Fruit fly (Drosophila melanogaster): ENCODE results near the gene mtsh.

The mtsh gene

dm6 chr2L:8270916-8271315, 48.8 kb downstream of the mtsh start:
- TF ChIP-seq CG16779 (tag; optimal IDR thresholded peaks at IDR 0.05) (peak; percentile 49), dsx (GFP tag; optimal IDR thresholded peaks at IDR 0.05; ENCODE audit: poor library complexity, severe bottlenecking) (peak; percentile 33), spab (GFP tag; optimal IDR thresholded peaks at IDR 0.05) (peak; percentile 63), Met (GFP tag; optimal IDR thresholded peaks at IDR 0.05) (peak; percentile 35), CG11902 (GFP tag; optimal IDR thresholded peaks at IDR 0.05) (no peak), CG4318 (GFP tag; optimal IDR thresholded peaks at IDR 0.05) (peak; percentile 17), Sox102F (GFP tag; optimal IDR thresholded peaks at IDR 0.05) (peak; percentile 29), Smox (GFP tag; optimal IDR thresholded peaks at IDR 0.05) (no peak), CG1621 (tag; optimal IDR thresholded peaks at IDR 0.05) (peak; percentile 63), Hr39 (GFP tag; optimal IDR thresholded peaks at IDR 0.05) (peak; percentile 1), salr (GFP tag; optimal IDR thresholded peaks at IDR 0.05) (peak; percentile 29 to 53), CG10669 (GFP tag; optimal IDR thresholded peaks at IDR 0.05) (peak; percentile 60), CG11294 (GFP tag; IDR thresholded peaks at IDR 0.05) (peak; percentile 57), CG3919 (GFP tag; optimal IDR thresholded peaks at IDR 0.05) (peak; percentile 65), fkh (GFP tag; optimal IDR thresholded peaks at IDR 0.05) (no peak), topi (GFP tag; optimal IDR thresholded peaks at IDR 0.05) (peak; percentile 41), CG7368 (GFP tag; optimal IDR thresholded peaks at IDR 0.05) (peak; percentile 41), OdsH (GFP tag; optimal IDR thresholded peaks at IDR 0.05) (peak; percentile 61), eg (GFP tag; IDR thresholded peaks at IDR 0.05) (peak; percentile 82), Eip93F (GFP tag; optimal IDR thresholded peaks at IDR 0.05) (no peak), Hr4 (GFP tag; optimal IDR thresholded peaks at IDR 0.05) (peak; percentile 67), CG6808 (GFP tag; optimal IDR thresholded peaks at IDR 0.05) (peak; percentile 61), Sox15 (GFP tag; optimal IDR thresholded peaks at IDR 0.05) (no peak), lz (GFP tag; optimal IDR thresholded peaks at IDR 0.05) (peak; percentile 8), svp (GFP tag) (peak; percentile 43), Lpt (GFP tag; optimal IDR thresholded peaks at IDR 0.05) (peak; percentile 55), dac (GFP tag; optimal IDR thresholded peaks at IDR 0.05) (peak; percentile 32), fd59A (GFP tag; optimal IDR thresholded peaks at IDR 0.05) (peak; percentile 57), Ets21C (GFP tag; optimal IDR thresholded peaks at IDR 0.05) (no peak), CG3032 (tag; optimal IDR thresholded peaks at IDR 0.05) (peak; percentile 44), CG6163 (GFP tag; IDR thresholded peaks at IDR 0.05) (peak; percentile 82), CG8119 (GFP tag; IDR thresholded peaks at IDR 0.05) (peak; percentile 84), Blimp-1 (GFP tag; optimal IDR thresholded peaks at IDR 0.05) (no peak), Eip78C (GFP tag) (peak; percentile 88), CG15336 (GFP tag; IDR thresholded peaks at IDR 0.05) (peak; percentile 92), Hr38 (GFP tag; optimal IDR thresholded peaks at IDR 0.05) (no peak), Sox14 (GFP tag; optimal IDR thresholded peaks at IDR 0.05) (peak; percentile 58), CG8319 (GFP tag; optimal IDR thresholded peaks at IDR 0.05) (peak; percentile 24), Gug (GFP tag; IDR thresholded peaks at IDR 0.05) (peak; percentile 86), pdm3 (GFP tag; optimal IDR thresholded peaks at IDR 0.05) (peak; percentile 60), esn (GFP tag; optimal IDR thresholded peaks at IDR 0.05) (peak; percentile 37), Ets96B (tag; optimal IDR thresholded peaks at IDR 0.05) (peak; percentile 59), CG8632 (GFP tag; optimal IDR thresholded peaks at IDR 0.05) (peak; percentile 31), vri (GFP tag; optimal IDR thresholded peaks at IDR 0.05) (peak; percentile 16), CG34406 (GFP tag; optimal IDR thresholded peaks at IDR 0.05) (peak; percentile 27), CG31627 (GFP tag; optimal IDR thresholded peaks at IDR 0.05) (no peak), CG11762 (GFP tag; optimal IDR thresholded peaks at IDR 0.05; ENCODE audit: insufficient read depth) (no peak), CG32006 (GFP tag; optimal IDR thresholded peaks at IDR 0.05) (peak; percentile 85), CG10631 (GFP tag; optimal IDR thresholded peaks at IDR 0.05) (peak; percentile 72), ss (GFP tag; optimal IDR thresholded peaks at IDR 0.05) (peak; percentile 5 to 58), CG6276 (GFP tag; optimal IDR thresholded peaks at IDR 0.05) (peak; percentile 57), CG6854 (GFP tag; optimal IDR thresholded peaks at IDR 0.05) (no peak)
